ENCODE assay signal across 1 fruit fly cellular context in the genomic region with DNA sequence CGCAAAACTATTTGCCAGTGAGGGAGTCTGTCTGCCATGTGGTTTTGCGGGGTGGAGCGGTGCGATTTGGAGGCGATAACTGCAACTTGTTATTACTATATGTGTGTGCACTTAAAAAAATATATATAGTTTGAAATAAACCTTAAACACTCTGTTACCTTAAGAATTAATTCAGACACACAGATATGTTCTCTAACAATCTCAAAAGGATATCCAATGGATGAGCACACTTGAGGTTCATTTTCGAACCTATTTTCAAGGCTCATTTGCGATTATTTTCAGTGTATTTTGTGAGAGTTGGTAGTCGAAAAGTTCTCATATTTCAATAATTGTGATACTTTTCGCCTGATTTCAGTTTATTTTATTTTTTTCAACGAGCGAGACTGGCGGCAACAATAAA.
A peak's percentile ranks its signal among the peaks of the same experiment; 100 is the strongest.
TF ChIP-seq lines count a peak whose summit lies in the region.

No protein-coding gene starts in this region.

TF ChIP-seq in whole organism, embryonic, 481 proteins besides CTCF, POLR2A, EP300 and RAD21 (continued from another document):
- TF ChIP-seq Hsf (GFP tag; optimal IDR thresholded peaks at IDR 0.05; lab: Kevin White, UChicago): peak; percentile 5
- no peak for TF ChIP-seq YL-1 (GFP tag; optimal IDR thresholded peaks at IDR 0.05; lab: Kevin White, UChicago)
- TF ChIP-seq Fer2 (tag; optimal IDR thresholded peaks at IDR 0.05; lab: Kevin White, UChicago): no peak
- no peak for TF ChIP-seq ato (GFP tag; IDR thresholded peaks at IDR 0.05; lab: Robert Waterston, UW; ENCODE audit: partially characterized antibody)
- no peak for TF ChIP-seq CG3726 (GFP tag; IDR thresholded peaks at IDR 0.05; lab: Robert Waterston, UW)
- TF ChIP-seq ap (GFP tag; IDR thresholded peaks at IDR 0.05; lab: Robert Waterston, UW): no peak
- TF ChIP-seq stc (GFP tag; IDR thresholded peaks at IDR 0.05; lab: Robert Waterston, UW): no peak
- TF ChIP-seq Sin3A (optimal IDR thresholded peaks at IDR 0.05; lab: Kevin White, UChicago): no peak
- TF ChIP-seq GATAe (GFP tag; conservative IDR thresholded peaks at IDR 0.05; lab: Robert Waterston, UW): no peak
- no peak for TF ChIP-seq Meics (GFP tag; optimal IDR thresholded peaks at IDR 0.05; lab: Kevin White, UChicago)
- TF ChIP-seq prd (optimal IDR thresholded peaks at IDR 0.05; lab: Kevin White, UChicago): no peak
- peak; percentile 38; the same call in 1 of the 3 replicates for TF ChIP-seq prd (GFP tag; IDR thresholded peaks at IDR 0.05; lab: Robert Waterston, UW)
- peak; percentile 40 for TF ChIP-seq phol (tag; optimal IDR thresholded peaks at IDR 0.05; lab: Kevin White, UChicago)
- TF ChIP-seq CG8388 (GFP tag; optimal IDR thresholded peaks at IDR 0.05; lab: Kevin White, UChicago): no peak
- TF ChIP-seq Bgb (GFP tag; IDR thresholded peaks at IDR 0.05; lab: Robert Waterston, UW; ENCODE audit: partially characterized antibody): no peak
- 0 out of 3 replicates have a peak, but pooled peaks have one; percentile 15 for TF ChIP-seq row (GFP tag; IDR thresholded peaks at IDR 0.05; lab: Robert Waterston, UW)
- TF ChIP-seq CG11456 (GFP tag; IDR thresholded peaks at IDR 0.05; lab: Robert Waterston, UW): no peak
- TF ChIP-seq CG2712 (tag; optimal IDR thresholded peaks at IDR 0.05; lab: Kevin White, UChicago): peak; percentile 24
- TF ChIP-seq H2.0 (GFP tag; IDR thresholded peaks at IDR 0.05; lab: Robert Waterston, UW): no peak
- TF ChIP-seq lola (GFP tag; optimal IDR thresholded peaks at IDR 0.05; lab: Kevin White, UChicago): peak in 1 of 3 experiments; percentile 37
- no peak for TF ChIP-seq Hr39 (optimal IDR thresholded peaks at IDR 0.05; lab: Kevin White, UChicago)
- peak; percentile 16 for TF ChIP-seq CG2202 (tag; optimal IDR thresholded peaks at IDR 0.05; lab: Kevin White, UChicago)
- TF ChIP-seq Xrp1 (GFP tag; IDR thresholded peaks at IDR 0.05; lab: Robert Waterston, UW): peak; percentile 49; the same call in 1 of the 2 replicates
- no peak for TF ChIP-seq CG4854 (GFP tag; optimal IDR thresholded peaks at IDR 0.05; lab: Kevin White, UChicago)
- no peak for TF ChIP-seq CG2889 (GFP tag; IDR thresholded peaks at IDR 0.05; lab: Robert Waterston, UW)
- no peak for TF ChIP-seq crol (GFP tag; IDR thresholded peaks at IDR 0.05; lab: Robert Waterston, UW)
- TF ChIP-seq CG12659 (GFP tag; optimal IDR thresholded peaks at IDR 0.05; lab: Kevin White, UChicago): no peak
- TF ChIP-seq MESR4 (GFP tag; optimal IDR thresholded peaks at IDR 0.05; lab: Kevin White, UChicago): no peak
- TF ChIP-seq ems (GFP tag; optimal IDR thresholded peaks at IDR 0.05; lab: Kevin White, UChicago): no peak
- TF ChIP-seq chm (GFP tag; IDR thresholded peaks at IDR 0.05; lab: Robert Waterston, UW): no peak
- TF ChIP-seq Mrtf (GFP tag; IDR thresholded peaks at IDR 0.05; lab: Robert Waterston, UW): no peak
- no peak for TF ChIP-seq ssp (GFP tag; IDR thresholded peaks at IDR 0.05; lab: Robert Waterston, UW)
- TF ChIP-seq Chrac-16 (GFP tag; optimal IDR thresholded peaks at IDR 0.05; lab: Kevin White, UChicago): peak; percentile 11
- TF ChIP-seq Six4 (GFP tag; optimal IDR thresholded peaks at IDR 0.05; lab: Kevin White, UChicago): peak; percentile 8
- no peak for TF ChIP-seq ERR (GFP tag; optimal IDR thresholded peaks at IDR 0.05; lab: Kevin White, UChicago)
- no peak for TF ChIP-seq B-H1 (GFP tag; IDR thresholded peaks at IDR 0.05; lab: Robert Waterston, UW)
- no peak for TF ChIP-seq Ets97D (GFP tag; optimal IDR thresholded peaks at IDR 0.05; lab: Kevin White, UChicago)
- TF ChIP-seq lmd (GFP tag; IDR thresholded peaks at IDR 0.05; lab: Robert Waterston, UW): no peak
- no peak for TF ChIP-seq CG17912 (GFP tag; optimal IDR thresholded peaks at IDR 0.05; lab: Kevin White, UChicago)
- TF ChIP-seq CG13296 (GFP tag; optimal IDR thresholded peaks at IDR 0.05; lab: Kevin White, UChicago): no peak
- no peak for TF ChIP-seq CG18619 (GFP tag; optimal IDR thresholded peaks at IDR 0.05; lab: Kevin White, UChicago)
- TF ChIP-seq CG9727 (GFP tag; optimal IDR thresholded peaks at IDR 0.05; lab: Kevin White, UChicago): peak; percentile 35
- TF ChIP-seq HLH3B (GFP tag; IDR thresholded peaks at IDR 0.05; lab: Robert Waterston, UW): 0 out of 2 replicates have a peak, but pooled peaks have one; percentile 9
- TF ChIP-seq Xbp1 (GFP tag; optimal IDR thresholded peaks at IDR 0.05; lab: Kevin White, UChicago): peak; percentile 13
- TF ChIP-seq Doc2 (GFP tag; IDR thresholded peaks at IDR 0.05; lab: Robert Waterston, UW): no peak
- no peak for TF ChIP-seq Ptx1 (GFP tag; IDR thresholded peaks at IDR 0.05; lab: Robert Waterston, UW)
- no peak for TF ChIP-seq nerfin-2 (GFP tag; IDR thresholded peaks at IDR 0.05; lab: Robert Waterston, UW; ENCODE audit: partially characterized antibody)
- no peak for TF ChIP-seq Atf-2 (GFP tag; optimal IDR thresholded peaks at IDR 0.05; lab: Kevin White, UChicago)
- TF ChIP-seq Drgx (GFP tag; IDR thresholded peaks at IDR 0.05; lab: Robert Waterston, UW): no peak
- TF ChIP-seq pzg (GFP tag; optimal IDR thresholded peaks at IDR 0.05; lab: Kevin White, UChicago): no peak
- TF ChIP-seq gem (tag; optimal IDR thresholded peaks at IDR 0.05; lab: Kevin White, UChicago): peak; percentile 38
- no peak for TF ChIP-seq p53 (GFP tag; optimal IDR thresholded peaks at IDR 0.05; lab: Kevin White, UChicago)
- TF ChIP-seq Eip74EF (GFP tag; optimal IDR thresholded peaks at IDR 0.05; lab: Kevin White, UChicago): no peak
- TF ChIP-seq CG10366 (GFP tag; IDR thresholded peaks at IDR 0.05; lab: Robert Waterston, UW): no peak
- TF ChIP-seq CoRest (tag; optimal IDR thresholded peaks at IDR 0.05; lab: Kevin White, UChicago): no peak
- TF ChIP-seq CG2129 (GFP tag; IDR thresholded peaks at IDR 0.05; lab: Robert Waterston, UW; ENCODE audit: partially characterized antibody): no peak
- peak; percentile 15 for TF ChIP-seq CG14710 (tag; optimal IDR thresholded peaks at IDR 0.05; lab: Kevin White, UChicago)
- no peak for TF ChIP-seq CG31441 (GFP tag; IDR thresholded peaks at IDR 0.05; lab: Robert Waterston, UW)
- TF ChIP-seq sug (tag; optimal IDR thresholded peaks at IDR 0.05; lab: Kevin White, UChicago): no peak
- TF ChIP-seq CG13775 (GFP tag; optimal IDR thresholded peaks at IDR 0.05; lab: Kevin White, UChicago): peak; percentile 6
- no peak for TF ChIP-seq dati (GFP tag; IDR thresholded peaks at IDR 0.05; lab: Robert Waterston, UW)
- TF ChIP-seq CG12071 (GFP tag; optimal IDR thresholded peaks at IDR 0.05; lab: Kevin White, UChicago): no peak
- peak; percentile 17 for TF ChIP-seq nmo (GFP tag; optimal IDR thresholded peaks at IDR 0.05; lab: Kevin White, UChicago)
- peak; percentile 72 for TF ChIP-seq dmrt11E (tag; optimal IDR thresholded peaks at IDR 0.05; lab: Kevin White, UChicago)
- TF ChIP-seq sim (GFP tag; IDR thresholded peaks at IDR 0.05; lab: Robert Waterston, UW): no peak
- TF ChIP-seq Spps (tag; optimal IDR thresholded peaks at IDR 0.05; lab: Kevin White, UChicago): no peak
- no peak for TF ChIP-seq CG3407 (GFP tag; optimal IDR thresholded peaks at IDR 0.05; lab: Kevin White, UChicago)
- TF ChIP-seq sna (GFP tag; IDR thresholded peaks at IDR 0.05; lab: Robert Waterston, UW; ENCODE audit: partially characterized antibody): no peak
- TF ChIP-seq tap (tag; optimal IDR thresholded peaks at IDR 0.05; lab: Kevin White, UChicago): no peak
- no peak for TF ChIP-seq Sry-β (GFP tag; optimal IDR thresholded peaks at IDR 0.05; lab: Kevin White, UChicago)
- peak; percentile 14 for TF ChIP-seq zen (tag; optimal IDR thresholded peaks at IDR 0.05; lab: Kevin White, UChicago)
- peak; percentile 23 for TF ChIP-seq unpg (GFP tag; optimal IDR thresholded peaks at IDR 0.05; lab: Kevin White, UChicago)
- no peak for TF ChIP-seq tio (GFP tag; optimal IDR thresholded peaks at IDR 0.05; lab: Kevin White, UChicago)
- TF ChIP-seq CG4617 (GFP tag; optimal IDR thresholded peaks at IDR 0.05; lab: Kevin White, UChicago; ENCODE audit: borderline replicate concordance): no peak
- no peak for TF ChIP-seq CG15073 (GFP tag; optimal IDR thresholded peaks at IDR 0.05; lab: Kevin White, UChicago)
- no peak for TF ChIP-seq CG11093 (GFP tag; IDR thresholded peaks at IDR 0.05; lab: Robert Waterston, UW)
- TF ChIP-seq Hmx (GFP tag; optimal IDR thresholded peaks at IDR 0.05; lab: Kevin White, UChicago): no peak
- no peak for TF ChIP-seq vfl (GFP tag; optimal IDR thresholded peaks at IDR 0.05; lab: Kevin White, UChicago)
- TF ChIP-seq az2 (GFP tag; optimal IDR thresholded peaks at IDR 0.05; lab: Kevin White, UChicago): peak; percentile 22
- peak; percentile 36 for TF ChIP-seq CG10267 (tag; optimal IDR thresholded peaks at IDR 0.05; lab: Kevin White, UChicago)
- peak; percentile 16 for TF ChIP-seq Blimp-1 (GFP tag; optimal IDR thresholded peaks at IDR 0.05; lab: Kevin White, UChicago)
- no peak for TF ChIP-seq CG32767 (GFP tag; IDR thresholded peaks at IDR 0.05; lab: Robert Waterston, UW)
- TF ChIP-seq ATbp (GFP tag; optimal IDR thresholded peaks at IDR 0.05; lab: Kevin White, UChicago): no peak
- no peak for TF ChIP-seq Asciz (GFP tag; optimal IDR thresholded peaks at IDR 0.05; lab: Kevin White, UChicago)
- TF ChIP-seq CG10543 (GFP tag; optimal IDR thresholded peaks at IDR 0.05; lab: Kevin White, UChicago): no peak
- TF ChIP-seq CG14860 (GFP tag; IDR thresholded peaks at IDR 0.05; lab: Robert Waterston, UW; ENCODE audit: partially characterized antibody): no peak
- no peak for TF ChIP-seq kah (GFP tag; optimal IDR thresholded peaks at IDR 0.05; lab: Kevin White, UChicago)
- TF ChIP-seq ac (GFP tag; optimal IDR thresholded peaks at IDR 0.05; lab: Kevin White, UChicago): peak; percentile 19
- TF ChIP-seq chinmo (GFP tag; IDR thresholded peaks at IDR 0.05; lab: Robert Waterston, UW; ENCODE audit: partially characterized antibody): no peak
- no peak for TF ChIP-seq CG13287 (GFP tag; IDR thresholded peaks at IDR 0.05; lab: Robert Waterston, UW; ENCODE audit: partially characterized antibody)
- TF ChIP-seq CG17359 (tag; optimal IDR thresholded peaks at IDR 0.05; lab: Kevin White, UChicago): no peak
- no peak for TF ChIP-seq Stat92E (GFP tag; optimal IDR thresholded peaks at IDR 0.05; lab: Kevin White, UChicago)
- TF ChIP-seq gcm (GFP tag; optimal IDR thresholded peaks at IDR 0.05; lab: Kevin White, UChicago): no peak
- TF ChIP-seq bsh (GFP tag; optimal IDR thresholded peaks at IDR 0.05; lab: Kevin White, UChicago): peak in 1 of 2 experiments; percentile 51
- no peak for TF ChIP-seq cwo (GFP tag; optimal IDR thresholded peaks at IDR 0.05; lab: Kevin White, UChicago)
- no peak for TF ChIP-seq gcm2 (GFP tag; optimal IDR thresholded peaks at IDR 0.05; lab: Kevin White, UChicago)
- no peak for TF ChIP-seq nau (GFP tag; optimal IDR thresholded peaks at IDR 0.05; lab: Kevin White, UChicago)
- no peak for TF ChIP-seq CG2875 (GFP tag; optimal IDR thresholded peaks at IDR 0.05; lab: Kevin White, UChicago)
- TF ChIP-seq CG10979 (tag; optimal IDR thresholded peaks at IDR 0.05; lab: Kevin White, UChicago): peak; percentile 56
- TF ChIP-seq Antp (GFP tag; optimal IDR thresholded peaks at IDR 0.05; lab: Kevin White, UChicago): no peak
- no peak for TF ChIP-seq hth (optimal IDR thresholded peaks at IDR 0.05; lab: Kevin White, UChicago)
- no peak for TF ChIP-seq trem (tag; optimal IDR thresholded peaks at IDR 0.05; lab: Kevin White, UChicago)
- TF ChIP-seq cas (GFP tag; IDR thresholded peaks at IDR 0.05; lab: Robert Waterston, UW): no peak
- TF ChIP-seq Kr (GFP tag; optimal IDR thresholded peaks at IDR 0.05; lab: Kevin White, UChicago): no peak
- no peak for TF ChIP-seq CG15514 (GFP tag; optimal IDR thresholded peaks at IDR 0.05; lab: Kevin White, UChicago)
- TF ChIP-seq NK7.1 (GFP tag; optimal IDR thresholded peaks at IDR 0.05; lab: Kevin White, UChicago): no peak
- TF ChIP-seq CG16813 (GFP tag; IDR thresholded peaks at IDR 0.05; lab: Robert Waterston, UW; ENCODE audit: partially characterized antibody): no peak
- peak; percentile 17 for TF ChIP-seq CG15696 (tag; optimal IDR thresholded peaks at IDR 0.05; lab: Kevin White, UChicago)
- no peak for TF ChIP-seq Dp (GFP tag; optimal IDR thresholded peaks at IDR 0.05; lab: Kevin White, UChicago)
